Fruit fly (Drosophila melanogaster) Kc167 (cell line): ENCODE data around the gene CheB38c.

Experiments used
- Myc ChIP-seq: fragments of >200 bp; optimal IDR thresholded peaks from 2 replicates; lab custom pipeline; 2017; ENCODE audit warnings: missing external identifiers
- Sin3A ChIP-seq: fragments of >200 bp; optimal IDR thresholded peaks from 2 replicates; lab custom pipeline; 2018; ENCODE audit warnings: missing external identifiers
- h ChIP-seq: fragments of >200 bp; optimal IDR thresholded peaks from 3 replicates; lab custom pipeline; 2018; ENCODE audit warnings: missing external identifiers
- insv ChIP-seq: fragments of >200 bp; optimal IDR thresholded peaks from 3 replicates; lab custom pipeline; 2018; ENCODE audit warnings: missing external identifiers
- psq ChIP-seq: fragments of >200 bp; optimal IDR thresholded peaks from 2 replicates; lab custom pipeline; 2017; ENCODE audit warnings: missing external identifiers
- ttk ChIP-seq: sonication (Bioruptor generic); optimal IDR thresholded peaks from 2 replicates; lab custom pipeline; 2017; ENCODE audit warnings: missing external identifiers

DNA sequence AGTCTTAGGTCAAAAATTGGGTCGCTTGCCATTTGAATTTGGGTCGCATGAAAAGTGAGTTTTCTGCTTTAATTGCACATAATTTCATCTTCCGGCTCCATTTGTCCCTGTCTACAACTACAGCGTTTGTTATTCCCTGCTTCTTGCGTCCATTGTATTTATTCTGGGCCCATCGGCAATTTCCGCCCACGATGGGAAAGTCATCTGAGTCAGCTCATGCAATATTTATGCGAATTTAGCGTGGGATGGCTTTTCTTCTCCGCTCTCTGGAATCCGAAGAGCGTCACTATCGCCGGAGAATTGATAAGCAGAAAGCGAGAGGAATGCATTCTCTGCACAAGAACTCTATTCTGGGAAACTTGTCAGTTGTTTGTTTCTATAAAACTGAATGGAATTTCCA lies 28.1 kb downstream of the CheB38c start:
- TF ChIP-seq ttk (lab: Kevin White, UChicago) (no peak), Myc (lab: Kevin White, UChicago) (no peak), insv (no peak), psq (lab: Kevin White, UChicago) (no peak), h (no peak), Sin3A (lab: Kevin White, UChicago) (no peak)
